Fruit fly (Drosophila melanogaster) whole organism, embryonic: ENCODE measurements around the gene Atu.

ENCODE experiments used
- CG10274 ChIP-seq: fragments of 200-800 bp; sonication (Bioruptor generic); optimal IDR thresholded peaks from 3 replicates; lab custom pipeline; 2017; ENCODE audit warnings: missing biosample characterization, mild to moderate bottlenecking, missing genetic modification characterization
- CG11456 ChIP-seq: fragments of 200-800 bp; sonication (Bioruptor generic); IDR thresholded peaks from 3 replicates; pipeline ENCODE4 v1.3.6; 2022; ENCODE audit warnings: missing biosample characterization, missing genetic modification characterization
- CG12071 ChIP-seq: fragments of 200-800 bp; sonication (Bioruptor generic); optimal IDR thresholded peaks from 3 replicates; lab custom pipeline; 2018; ENCODE audit warnings: missing biosample characterization, mild to moderate bottlenecking, missing genetic modification characterization
- CG12155 ChIP-seq: fragments of 200-800 bp; sonication (Bioruptor generic); optimal IDR thresholded peaks from 3 replicates; lab custom pipeline; 2016; ENCODE audit warnings: missing biosample characterization, missing genetic modification characterization
- CG13894 ChIP-seq: fragments of 200-800 bp; sonication (Bioruptor generic); optimal IDR thresholded peaks from 3 replicates; lab custom pipeline; 2018; ENCODE audit warnings: missing biosample characterization, mild to moderate bottlenecking, missing genetic modification characterization, moderate library complexity
- CG14441 ChIP-seq: fragments of 200-800 bp; sonication (Bioruptor generic); IDR thresholded peaks from 2 replicates; pipeline ENCODE4 v1.3.6; 2022; ENCODE audit warnings: missing biosample characterization, missing genetic modification characterization
- CG14667 ChIP-seq: fragments of 200-800 bp; sonication (Bioruptor generic); IDR thresholded peaks from 2 replicates; pipeline ENCODE4 v1.3.6; 2022; ENCODE audit warnings: missing biosample characterization, missing genetic modification characterization
- CG15514 ChIP-seq: fragments of 200-800 bp; sonication (Bioruptor generic); optimal IDR thresholded peaks from 3 replicates; lab custom pipeline; 2017; ENCODE audit warnings: missing biosample characterization, missing genetic modification characterization, mild to moderate bottlenecking, moderate library complexity, missing genetic modification reagents
- CG1602 ChIP-seq: fragments of 200-800 bp; sonication (Bioruptor generic); optimal IDR thresholded peaks from 3 replicates; lab custom pipeline; 2016; ENCODE audit warnings: missing biosample characterization, missing genetic modification characterization
- CG17912 ChIP-seq: fragments of 200-800 bp; sonication (Bioruptor generic); optimal IDR thresholded peaks from 2 replicates; lab custom pipeline; 2018; ENCODE audit warnings: missing biosample characterization, mild to moderate bottlenecking, missing genetic modification characterization
- CG1792 ChIP-seq: fragments of 200-800 bp; sonication (Bioruptor generic); optimal IDR thresholded peaks from 2 replicates; lab custom pipeline; 2016; ENCODE audit warnings: missing biosample characterization, missing genetic modification characterization
- CG1832 ChIP-seq: fragments of 200-800 bp; sonication (Bioruptor generic); optimal IDR thresholded peaks from 2 replicates; lab custom pipeline; 2017; ENCODE audit warnings: missing biosample characterization, mild to moderate bottlenecking, missing genetic modification characterization, inconsistent platforms
- CG2120 ChIP-seq: fragments of 200-800 bp; sonication (Bioruptor generic); optimal IDR thresholded peaks from 3 replicates; lab custom pipeline; 2016; ENCODE audit warnings: missing biosample characterization, missing genetic modification characterization
- CG30020 ChIP-seq: fragments of 200-800 bp; optimal IDR thresholded peaks from 2 replicates; lab custom pipeline; 2019; ENCODE audit warnings: missing biosample characterization, mild to moderate bottlenecking, missing genetic modification characterization, moderate library complexity
- CG31365 ChIP-seq: fragments of 200-800 bp; sonication (Bioruptor generic); optimal IDR thresholded peaks from 2 replicates; lab custom pipeline; 2018; ENCODE audit warnings: missing biosample characterization, mild to moderate bottlenecking, missing genetic modification characterization
- CG33557 ChIP-seq: fragments of 200-800 bp; sonication (Bioruptor generic); optimal IDR thresholded peaks from 2 replicates; lab custom pipeline; 2019; ENCODE audit warnings: missing biosample characterization, mild to moderate bottlenecking, missing genetic modification characterization, moderate library complexity
- CG6272 ChIP-seq: fragments of 200-800 bp; sonication (Bioruptor generic); IDR thresholded peaks from 2 replicates; pipeline ENCODE4 v1.3.6; 2022; ENCODE audit warnings: missing biosample characterization, missing genetic modification characterization
- CG6813 ChIP-seq: fragments of 200-800 bp; sonication (Bioruptor generic); optimal IDR thresholded peaks from 2 replicates; lab custom pipeline; 2017; ENCODE audit warnings: missing biosample characterization, missing genetic modification characterization, mild to moderate bottlenecking, moderate library complexity, missing genetic modification reagents
- CG7745 ChIP-seq: fragments of 200-800 bp; sonication (Bioruptor generic); optimal IDR thresholded peaks from 2 replicates; lab custom pipeline; 2018; ENCODE audit warnings: missing biosample characterization, mild to moderate bottlenecking, missing genetic modification characterization, moderate library complexity
- CG8359 ChIP-seq: fragments of 200-800 bp; sonication (Bioruptor generic); optimal IDR thresholded peaks from 2 replicates; lab custom pipeline; 2017; ENCODE audit warnings: missing biosample characterization, mild to moderate bottlenecking, missing genetic modification characterization, borderline replicate concordance
- CG8478 ChIP-seq: fragments of >200 bp; optimal IDR thresholded peaks from 2 replicates; lab custom pipeline; 2018
- CG9817 ChIP-seq: fragments of 200-800 bp; sonication (Bioruptor generic); optimal IDR thresholded peaks from 2 replicates; lab custom pipeline; 2018; ENCODE audit warnings: missing biosample characterization, mild to moderate bottlenecking, missing genetic modification characterization, moderate library complexity
- D19B ChIP-seq: fragments of 200-800 bp; sonication (Bioruptor generic); optimal IDR thresholded peaks from 2 replicates; lab custom pipeline; 2017; ENCODE audit warnings: missing biosample characterization, mild to moderate bottlenecking, missing genetic modification characterization
- Deaf1 ChIP-seq: fragments of 200-800 bp; optimal IDR thresholded peaks from 3 replicates; lab custom pipeline; 2019; ENCODE audit warnings: missing biosample characterization, mild to moderate bottlenecking, missing genetic modification characterization, moderate library complexity
- Dip2 ChIP-seq: fragments of 200-800 bp; sonication (Bioruptor generic); IDR thresholded peaks from 2 replicates; pipeline ENCODE4 v1.3.6; 2022; ENCODE audit warnings: missing biosample characterization, missing genetic modification characterization
- Dp ChIP-seq: fragments of 200-800 bp; sonication (Bioruptor generic); optimal IDR thresholded peaks from 2 replicates; lab custom pipeline; 2018; ENCODE audit warnings: missing biosample characterization, mild to moderate bottlenecking, missing genetic modification characterization, moderate library complexity
- Hr39 ChIP-seq: fragments of >200 bp; optimal IDR thresholded peaks from 2 replicates; lab custom pipeline; 2017
- Jarid2 ChIP-seq: fragments of 200-800 bp; sonication (Bioruptor generic); optimal IDR thresholded peaks from 3 replicates; lab custom pipeline; 2017; ENCODE audit warnings: mild to moderate bottlenecking, missing biosample characterization, missing genetic modification reagents, missing genetic modification characterization
- MESR4 ChIP-seq: fragments of 200-800 bp; sonication (Bioruptor generic); optimal IDR thresholded peaks from 2 replicates; lab custom pipeline; 2018; ENCODE audit warnings: missing biosample characterization, mild to moderate bottlenecking, missing genetic modification characterization, moderate library complexity
- Ptx1 ChIP-seq: fragments of 200-800 bp; sonication (Bioruptor generic); IDR thresholded peaks from 2 replicates; pipeline ENCODE4 v1.3.6; 2022; ENCODE audit warnings: missing biosample characterization, missing genetic modification characterization
- Scr ChIP-seq: fragments of 200-800 bp; sonication (Bioruptor generic); IDR thresholded peaks from 2 replicates; pipeline ENCODE4 v1.3.6; 2022; ENCODE audit warnings: missing biosample characterization, missing genetic modification characterization; ENCODE audit not compliant: partially characterized antibody
- Spps ChIP-seq: fragments of 200-800 bp; sonication (Bioruptor generic); optimal IDR thresholded peaks from 2 replicates; lab custom pipeline; 2018; ENCODE audit warnings: missing biosample characterization, mild to moderate bottlenecking, missing genetic modification characterization
- Sry-δ ChIP-seq: fragments of 200-800 bp; sonication (Bioruptor generic); optimal IDR thresholded peaks from 2 replicates; lab custom pipeline; 2016; ENCODE audit warnings: missing biosample characterization, missing genetic modification characterization
- Stat92E ChIP-seq, 3 experiments: fragments of >200 bp in 2 of 3; fragments of 200-800 bp in 1 of 3; sonication (Bioruptor generic) in 1 of 3; optimal IDR thresholded peaks; 2 replicates each; lab custom pipeline; 2017 to 2019; ENCODE audit warnings: missing biosample characterization in 3 of 3, missing genetic modification characterization in 3 of 3, mild to moderate bottlenecking in 1 of 3, moderate library complexity in 1 of 3
- ara ChIP-seq: fragments of 200-800 bp; sonication (Bioruptor generic); IDR thresholded peaks from 2 replicates; pipeline ENCODE4 v1.3.6; 2022; ENCODE audit warnings: missing biosample characterization, missing genetic modification characterization
- dan ChIP-seq: fragments of 200-800 bp; sonication (Bioruptor generic); IDR thresholded peaks from 2 replicates; pipeline ENCODE4 v1.3.6; 2022; ENCODE audit warnings: missing biosample characterization, missing genetic modification characterization
- dimm ChIP-seq: fragments of 200-800 bp; sonication (Bioruptor generic); IDR thresholded peaks from 2 replicates; pipeline ENCODE4 v1.3.6; 2022; ENCODE audit warnings: missing biosample characterization, missing genetic modification characterization
- dysf ChIP-seq: fragments of 200-800 bp; sonication (Bioruptor generic); IDR thresholded peaks from 3 replicates; pipeline ENCODE4 v1.3.6; 2022; ENCODE audit warnings: missing biosample characterization, missing genetic modification characterization
- en ChIP-seq: fragments of 200-800 bp; sonication (Bioruptor generic); optimal IDR thresholded peaks from 2 replicates; lab custom pipeline; 2016; ENCODE audit warnings: missing biosample characterization, missing genetic modification characterization
- her ChIP-seq: fragments of 200-800 bp; sonication (Bioruptor generic); optimal IDR thresholded peaks from 2 replicates; lab custom pipeline; 2016; ENCODE audit warnings: missing biosample characterization, missing genetic modification characterization
- inv ChIP-seq: fragments of 200-800 bp; sonication (Bioruptor generic); IDR thresholded peaks from 2 replicates; pipeline ENCODE4 v1.3.6; 2022; ENCODE audit warnings: missing biosample characterization, missing genetic modification characterization; ENCODE audit not compliant: partially characterized antibody
- nau ChIP-seq: fragments of 200-800 bp; sonication (Bioruptor generic); optimal IDR thresholded peaks from 3 replicates; lab custom pipeline; 2017; ENCODE audit warnings: missing biosample characterization, mild to moderate bottlenecking, missing genetic modification characterization, missing genetic modification reagents
- schlank ChIP-seq: fragments of 200-800 bp; sonication (Bioruptor generic); optimal IDR thresholded peaks from 2 replicates; lab custom pipeline; 2018; ENCODE audit warnings: missing biosample characterization, mild to moderate bottlenecking, missing genetic modification characterization
- sim ChIP-seq: fragments of 200-800 bp; sonication (Bioruptor generic); IDR thresholded peaks from 2 replicates; pipeline ENCODE4 v1.3.6; 2022; ENCODE audit warnings: missing biosample characterization, missing genetic modification characterization
- tin ChIP-seq: fragments of 200-800 bp; sonication (Bioruptor generic); optimal IDR thresholded peaks from 3 replicates; lab custom pipeline; 2016; ENCODE audit warnings: missing biosample characterization, missing genetic modification characterization
- tna ChIP-seq: fragments of 200-800 bp; sonication (Bioruptor generic); IDR thresholded peaks from 2 replicates; pipeline ENCODE4 v1.3.6; 2022; ENCODE audit warnings: missing biosample characterization, missing genetic modification characterization; ENCODE audit not compliant: partially characterized antibody
- trh ChIP-seq: fragments of 200-800 bp; sonication (Bioruptor generic); optimal IDR thresholded peaks from 2 replicates; lab custom pipeline; 2016; ENCODE audit warnings: missing biosample characterization, missing genetic modification characterization
- ttk ChIP-seq: fragments of 200-800 bp; sonication (Bioruptor generic); IDR thresholded peaks from 2 replicates; pipeline ENCODE4 v2.1.2; 2022; ENCODE audit warnings: missing biosample characterization, missing genetic modification characterization
- vvl ChIP-seq: fragments of 200-800 bp; sonication (Bioruptor generic); IDR thresholded peaks from 2 replicates; pipeline ENCODE4 v1.3.6; 2022; ENCODE audit warnings: missing biosample characterization, missing genetic modification characterization
- wek ChIP-seq: fragments of 200-800 bp; sonication (Bioruptor generic); optimal IDR thresholded peaks from 3 replicates; lab custom pipeline; 2018; ENCODE audit warnings: missing biosample characterization, mild to moderate bottlenecking, missing genetic modification characterization, moderate library complexity

Atu gene

DNA sequence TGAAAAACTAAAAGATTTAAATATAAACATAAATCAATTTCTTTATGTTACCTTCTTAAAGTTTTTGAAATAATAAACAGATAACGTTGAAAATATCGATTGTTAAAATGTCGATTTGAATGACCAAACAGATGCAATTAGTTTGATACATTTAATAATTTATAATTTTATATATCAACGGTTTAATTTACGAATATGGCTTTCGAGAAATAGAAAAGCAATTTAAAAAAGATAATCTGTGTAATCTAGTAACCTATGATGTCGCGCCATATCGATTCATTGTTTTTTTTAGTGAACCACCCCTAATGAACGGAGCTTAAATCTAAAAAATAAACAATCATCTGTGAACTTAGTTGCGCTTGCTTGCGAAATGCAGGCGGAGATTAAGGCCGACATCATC is 24.6 kb upstream of the Atu start, which contains the start of gene PolZ2 (continued):
- TF ChIP-seq CG30020 (tag; lab: Kevin White, UChicago) (peak; percentile 25), trh (no peak), CG33557 (GFP tag; lab: Kevin White, UChicago) (no peak), Scr (GFP tag; lab: Robert Waterston, UW) (peak; percentile 36; the same call in 1 of the 2 replicates), Sry-δ (GFP tag; lab: Kevin White, UChicago) (no peak), D19B (GFP tag; lab: Kevin White, UChicago) (no peak), Dp (GFP tag; lab: Kevin White, UChicago) (peak; percentile 10), dysf (GFP tag; lab: Robert Waterston, UW) (no peak), CG8359 (GFP tag; lab: Kevin White, UChicago) (no peak), nau (GFP tag; lab: Kevin White, UChicago) (no peak), Ptx1 (GFP tag; lab: Robert Waterston, UW) (no peak), Stat92E (GFP tag; optimal IDR thresholded peaks at IDR 0.05; lab: Kevin White, UChicago) (no peak), wek (GFP tag; lab: Kevin White, UChicago) (peak; percentile 28), Deaf1 (tag; lab: Kevin White, UChicago) (no peak), dimm (GFP tag; lab: Robert Waterston, UW) (no peak), inv (GFP tag; lab: Robert Waterston, UW) (no peak)

dm6 chr3R:5591398-5591853 is 21.7 kb upstream of the Atu start, which contains the start of the genes noi and Vha26:
noi (minus strand) TSS chr3R:5591459.
Vha26 (plus strand) TSS chr3R:5591763.
- no peak for TF ChIP-seq CG12071 (GFP tag; lab: Kevin White, UChicago)
- no peak for TF ChIP-seq tna
- no peak for TF ChIP-seq CG9817 (tag; lab: Kevin White, UChicago)
- TF ChIP-seq CG7745 (tag; lab: Kevin White, UChicago) = no peak
- no peak for TF ChIP-seq ttk (GFP tag; lab: Robert Waterston, UW)
- TF ChIP-seq CG1602 (GFP tag; lab: Kevin White, UChicago) = no peak
- no peak for TF ChIP-seq sim (GFP tag; lab: Robert Waterston, UW)
- no peak for TF ChIP-seq MESR4 (GFP tag; lab: Kevin White, UChicago)
- no peak for TF ChIP-seq ara (GFP tag; lab: Robert Waterston, UW)
- no peak for TF ChIP-seq CG1832 (GFP tag; lab: Kevin White, UChicago)
- TF ChIP-seq CG2120 (GFP tag; lab: Kevin White, UChicago) = peak; percentile 70
- TF ChIP-seq CG11456 (GFP tag; lab: Robert Waterston, UW) = no peak
- TF ChIP-seq CG17912 (GFP tag; lab: Kevin White, UChicago) = no peak
- TF ChIP-seq CG15514 = peak; percentile 73
- no peak for TF ChIP-seq CG6272 (GFP tag; lab: Robert Waterston, UW)
- no peak for TF ChIP-seq en (GFP tag; lab: Kevin White, UChicago)
- no peak for TF ChIP-seq CG14667 (GFP tag; lab: Robert Waterston, UW)
- TF ChIP-seq Jarid2 (GFP tag; lab: Kevin White, UChicago) = no peak
- TF ChIP-seq CG8478 (lab: Kevin White, UChicago) = no peak
- no peak for TF ChIP-seq dan
- no peak for TF ChIP-seq CG14441 (GFP tag; lab: Robert Waterston, UW)
- no peak for TF ChIP-seq CG13894 (tag; lab: Kevin White, UChicago)
- no peak for TF ChIP-seq CG6813 (GFP tag; lab: Kevin White, UChicago)
- peak; percentile 39 for TF ChIP-seq tin (GFP tag; lab: Kevin White, UChicago)
- peak; percentile 18; the same call in 1 of the 2 replicates for TF ChIP-seq vvl (GFP tag; lab: Robert Waterston, UW)
- no peak for TF ChIP-seq CG1792 (GFP tag; lab: Kevin White, UChicago)
- no peak for TF ChIP-seq schlank (tag; lab: Kevin White, UChicago)
- peak; percentile 12 for TF ChIP-seq Spps (tag; lab: Kevin White, UChicago)
- peak; percentile 42 for TF ChIP-seq CG12155 (GFP tag; lab: Kevin White, UChicago)
- TF ChIP-seq CG10274 (GFP tag; lab: Kevin White, UChicago) = no peak
- TF ChIP-seq her = no peak
- no peak for TF ChIP-seq Dip2 (GFP tag; lab: Robert Waterston, UW)
- TF ChIP-seq Hr39 (lab: Kevin White, UChicago) = no peak
- TF ChIP-seq CG31365 (tag; lab: Kevin White, UChicago) = no peak
- no peak for TF ChIP-seq nau (GFP tag; lab: Kevin White, UChicago)
